Fruit fly (Drosophila melanogaster): ENCODE results near the gene CG2186.

dm6 chrX:10887643-10888042 lies 30.2 kb downstream of the CG2186 start:
- TF ChIP-seq psq (optimal IDR thresholded peaks at IDR 0.05) (no peak), ttk (optimal IDR thresholded peaks at IDR 0.05) (no peak)
